Fruit fly (Drosophila melanogaster) whole organism, wandering third instar larva: ENCODE results near the gene RtcB.
A peak's percentile ranks its signal among the peaks of the same experiment; 100 is the strongest.

Experiments
- Abd-B ChIP-seq: fragments of >200 bp; optimal IDR thresholded peaks from 2 replicates; lab custom pipeline; 2017; ENCODE audit warnings: missing biosample characterization, missing genetic modification characterization
- CG32264 ChIP-seq: fragments of 200-800 bp; sonication (Bioruptor generic); optimal IDR thresholded peaks from 2 replicates; lab custom pipeline; 2016; ENCODE audit warnings: missing biosample characterization, missing genetic modification characterization
- CG9705 ChIP-seq: fragments of 200-800 bp; sonication (Bioruptor generic); optimal IDR thresholded peaks from 2 replicates; lab custom pipeline; 2018; ENCODE audit warnings: missing biosample characterization, mild to moderate bottlenecking, missing genetic modification characterization
- CrebA ChIP-seq: fragments of 200-800 bp; sonication (Bioruptor generic); optimal IDR thresholded peaks from 2 replicates; lab custom pipeline; 2016; ENCODE audit warnings: missing biosample characterization, mild to moderate bottlenecking, missing genetic modification characterization, borderline replicate concordance
- Dfd ChIP-seq: fragments of >200 bp; optimal IDR thresholded peaks from 2 replicates; lab custom pipeline; 2017; ENCODE audit warnings: missing biosample characterization, missing genetic modification characterization
- Dif ChIP-seq: fragments of 200-275, 200-300 bp; sonication (Bioruptor generic); optimal IDR thresholded peaks from 2 replicates; lab custom pipeline; 2018; ENCODE audit warnings: missing biosample characterization, missing genetic modification characterization; ENCODE audit not compliant: partially characterized antibody
- GATAd ChIP-seq: sonication (Bioruptor generic); optimal IDR thresholded peaks from 2 replicates; lab custom pipeline; 2016; ENCODE audit warnings: missing biosample characterization, missing genetic modification characterization
- HLH106 ChIP-seq: fragments of 200-800 bp; optimal IDR thresholded peaks from 3 replicates; lab custom pipeline; 2019; ENCODE audit warnings: missing biosample characterization, mild to moderate bottlenecking, missing genetic modification characterization, moderate library complexity
- Hnf4 ChIP-seq: fragments of 200-800 bp; sonication (Bioruptor generic); optimal IDR thresholded peaks from 2 replicates; lab custom pipeline; 2016; ENCODE audit warnings: missing biosample characterization, mild to moderate bottlenecking, missing genetic modification characterization
- Hr78 ChIP-seq: fragments of >200 bp; optimal IDR thresholded peaks from 2 replicates; lab custom pipeline; 2017; ENCODE audit warnings: missing biosample characterization, missing genetic modification characterization
- Hr83 ChIP-seq: fragments of 200-300 bp; sonication (Bioruptor generic); optimal IDR thresholded peaks from 2 replicates; lab custom pipeline; 2016; ENCODE audit warnings: missing biosample characterization, mild to moderate bottlenecking, missing genetic modification characterization, moderate library complexity; ENCODE audit not compliant: poor library complexity, severe bottlenecking
- Jra ChIP-seq: sonication (Bioruptor generic); optimal IDR thresholded peaks from 2 replicates; lab custom pipeline; 2016; ENCODE audit warnings: missing biosample characterization, missing genetic modification characterization
- Mio ChIP-seq: sonication (Bioruptor generic); optimal IDR thresholded peaks from 2 replicates; lab custom pipeline; 2016; ENCODE audit warnings: missing biosample characterization, missing genetic modification characterization
- Myc ChIP-seq: fragments of >200 bp; optimal IDR thresholded peaks from 2 replicates; lab custom pipeline; 2017
- N ChIP-seq: fragments of >200 bp; optimal IDR thresholded peaks from 2 replicates; lab custom pipeline; 2018; ENCODE audit warnings: missing biosample characterization, missing external identifiers, missing genetic modification characterization
- OdsH ChIP-seq: fragments of 200-800 bp; sonication (Bioruptor generic); optimal IDR thresholded peaks from 2 replicates; lab custom pipeline; 2016; ENCODE audit warnings: missing biosample characterization, mild to moderate bottlenecking, missing genetic modification characterization
- Rel ChIP-seq, 2 experiments: fragments of 200-800 bp; sonication (Bioruptor generic) in 1 of 2; optimal IDR thresholded peaks; 2 replicates in 1 of 2; 3 replicates in 1 of 2; lab custom pipeline; 2016 to 2019; ENCODE audit warnings: mild to moderate bottlenecking in 2 of 2, missing biosample characterization in 2 of 2, missing genetic modification characterization in 2 of 2, moderate library complexity in 1 of 2
- Sp1 ChIP-seq: fragments of 200-800 bp; sonication (Bioruptor generic); optimal IDR thresholded peaks from 3 replicates; lab custom pipeline; 2019; ENCODE audit warnings: missing biosample characterization, mild to moderate bottlenecking, missing genetic modification characterization, moderate library complexity
- Vsx2 ChIP-seq: fragments of 200-300, 225-300 bp; sonication (Bioruptor generic); optimal IDR thresholded peaks from 2 replicates; lab custom pipeline; 2018; ENCODE audit warnings: missing biosample characterization, missing genetic modification characterization; ENCODE audit not compliant: partially characterized antibody
- br ChIP-seq: fragments of 200-800 bp; sonication (Bioruptor generic); optimal IDR thresholded peaks from 2 replicates; lab custom pipeline; 2016; ENCODE audit warnings: missing biosample characterization, missing genetic modification characterization
- brk ChIP-seq: fragments of 200-800 bp; sonication (Bioruptor generic); optimal IDR thresholded peaks from 2 replicates; lab custom pipeline; 2016; ENCODE audit warnings: missing biosample characterization, mild to moderate bottlenecking, missing genetic modification characterization
- dl ChIP-seq, 2 experiments: fragments of 175-275, 200-275 bp in 1 of 2; fragments of 200-275 bp in 1 of 2; sonication (Bioruptor generic); optimal IDR thresholded peaks; lab custom pipeline; 2018; ENCODE audit warnings: mild to moderate bottlenecking in 2 of 2, missing biosample characterization in 2 of 2, missing genetic modification characterization in 2 of 2, moderate library complexity in 2 of 2; ENCODE audit not compliant: partially characterized antibody in 2 of 2, insufficient read depth in 1 of 2
- dmrt93B ChIP-seq: fragments of 200-800 bp; sonication (Bioruptor generic); optimal IDR thresholded peaks from 2 replicates; lab custom pipeline; 2018; ENCODE audit warnings: missing biosample characterization, mild to moderate bottlenecking, missing genetic modification characterization
- dsf ChIP-seq: sonication (Bioruptor generic); optimal IDR thresholded peaks from 2 replicates; lab custom pipeline; 2016; ENCODE audit warnings: missing biosample characterization, missing genetic modification characterization, borderline replicate concordance
- ey ChIP-seq: fragments of 200-800 bp; sonication (Bioruptor generic); optimal IDR thresholded peaks from 2 replicates; lab custom pipeline; 2016; ENCODE audit warnings: missing biosample characterization, missing genetic modification characterization
- foxo ChIP-seq, 2 experiments: fragments of 200-800 bp; sonication (Bioruptor generic); optimal IDR thresholded peaks; 2 replicates in 1 of 2; 3 replicates in 1 of 2; lab custom pipeline; 2016 to 2017; ENCODE audit warnings: missing biosample characterization in 2 of 2, missing genetic modification characterization in 2 of 2
- fru ChIP-seq: fragments of 200-800 bp; sonication (Bioruptor generic); optimal IDR thresholded peaks from 3 replicates; lab custom pipeline; 2016; ENCODE audit warnings: missing biosample characterization, mild to moderate bottlenecking, missing genetic modification characterization
- h ChIP-seq: fragments of 200-800 bp; sonication (Bioruptor generic); optimal IDR thresholded peaks from 3 replicates; lab custom pipeline; 2016; ENCODE audit warnings: missing biosample characterization, mild to moderate bottlenecking, missing genetic modification characterization
- jim ChIP-seq: fragments of 175-275, 200-325 bp; sonication (Bioruptor generic); optimal IDR thresholded peaks from 2 replicates; lab custom pipeline; 2016; ENCODE audit warnings: missing biosample characterization, mild to moderate bottlenecking, missing genetic modification characterization
- lola ChIP-seq: fragments of >200 bp; optimal IDR thresholded peaks from 2 replicates; lab custom pipeline; 2017; ENCODE audit warnings: missing biosample characterization, missing genetic modification characterization
- pan ChIP-seq: fragments of >200 bp; optimal IDR thresholded peaks from 2 replicates; lab custom pipeline; 2017
- psq ChIP-seq: fragments of 200-800 bp; sonication (Bioruptor generic); optimal IDR thresholded peaks from 3 replicates; lab custom pipeline; 2017; ENCODE audit warnings: missing biosample characterization, mild to moderate bottlenecking, missing genetic modification characterization, moderate library complexity
- rgr ChIP-seq: fragments of 200-800 bp; sonication (Bioruptor generic); optimal IDR thresholded peaks from 3 replicates; lab custom pipeline; 2016; ENCODE audit warnings: missing biosample characterization, mild to moderate bottlenecking, missing genetic modification characterization
- sage ChIP-seq: fragments of 200-800 bp; sonication (Bioruptor generic); optimal IDR thresholded peaks from 2 replicates; lab custom pipeline; 2016; ENCODE audit warnings: missing biosample characterization, mild to moderate bottlenecking, missing genetic modification characterization
- sv ChIP-seq: fragments of 200-800 bp; sonication (Bioruptor generic); optimal IDR thresholded peaks from 3 replicates; lab custom pipeline; 2016; ENCODE audit warnings: missing biosample characterization, missing genetic modification characterization
- tai ChIP-seq: sonication (Bioruptor generic); optimal IDR thresholded peaks from 2 replicates; lab custom pipeline; 2016; ENCODE audit warnings: missing biosample characterization, missing genetic modification characterization
- usp ChIP-seq: fragments of >200 bp; optimal IDR thresholded peaks from 2 replicates; lab custom pipeline; 2017; ENCODE audit warnings: missing biosample characterization, missing genetic modification characterization
- woc ChIP-seq: sonication (Bioruptor generic); optimal IDR thresholded peaks from 2 replicates; lab custom pipeline; 2016; ENCODE audit warnings: missing biosample characterization, mild to moderate bottlenecking, missing genetic modification characterization

Gene RtcB

dm6 chr2L:19438685-19439597, 8.5 kb downstream of the RtcB start:
- TF ChIP-seq Dfd (GFP tag; lab: Kevin White, UChicago): no peak
- TF ChIP-seq Mio: no peak
- no peak for TF ChIP-seq GATAd (GFP tag; lab: Kevin White, UChicago)
- TF ChIP-seq pan (lab: Kevin White, UChicago): no peak
- no peak for TF ChIP-seq N (GFP tag; lab: Kevin White, UChicago)
- peak; percentile 80 for TF ChIP-seq woc
- TF ChIP-seq rgr: peak; percentile 2
- TF ChIP-seq ey: no peak
- TF ChIP-seq dsf: no peak
- TF ChIP-seq Jra (GFP tag; lab: Kevin White, UChicago): no peak
- no peak for TF ChIP-seq sage (GFP tag; lab: Kevin White, UChicago)
- peak; percentile 44 for TF ChIP-seq HLH106 (tag; lab: Kevin White, UChicago)
- TF ChIP-seq Hr83 (GFP tag; lab: Kevin White, UChicago): no peak
- no peak for TF ChIP-seq Abd-B
- TF ChIP-seq Hnf4 (GFP tag; lab: Kevin White, UChicago): no peak
- no peak for TF ChIP-seq lola (GFP tag; lab: Kevin White, UChicago)
- TF ChIP-seq jim (GFP tag; lab: Kevin White, UChicago): no peak
- peak in 1 of 2 experiments; percentile 32 for TF ChIP-seq foxo (GFP tag; optimal IDR thresholded peaks at IDR 0.05; lab: Kevin White, UChicago)
- TF ChIP-seq CG32264: no peak
- TF ChIP-seq Sp1: peak; percentile 37
- TF ChIP-seq brk: no peak
- TF ChIP-seq CrebA: no peak
- TF ChIP-seq usp: no peak
- TF ChIP-seq Hr78 (GFP tag; lab: Kevin White, UChicago): no peak
- no peak for TF ChIP-seq CG9705 (GFP tag; lab: Kevin White, UChicago)
- TF ChIP-seq Myc (lab: Kevin White, UChicago): peak; percentile 86
- no peak for TF ChIP-seq tai (GFP tag; lab: Kevin White, UChicago)
- TF ChIP-seq dl (GFP tag; optimal IDR thresholded peaks at IDR 0.05; lab: Kevin White, UChicago; ENCODE audit: insufficient read depth in 1 of 2, partially characterized antibody in 2 of 2): peak in 1 of 2 experiments; percentile 30
- TF ChIP-seq OdsH (GFP tag; lab: Kevin White, UChicago): no peak
- TF ChIP-seq fru: peak; percentile 43
- peak; percentile 37 for TF ChIP-seq br (GFP tag; lab: Kevin White, UChicago)
- TF ChIP-seq Vsx2 (GFP tag; lab: Kevin White, UChicago): peak; percentile 5
- no peak for TF ChIP-seq sv (GFP tag; lab: Kevin White, UChicago)
- no peak for TF ChIP-seq dmrt93B
- TF ChIP-seq Rel (GFP tag; optimal IDR thresholded peaks at IDR 0.05; lab: Kevin White, UChicago): no peak
- TF ChIP-seq Rel (tag; optimal IDR thresholded peaks at IDR 0.05; lab: Kevin White, UChicago): no peak
- TF ChIP-seq h (GFP tag; lab: Kevin White, UChicago): peak; percentile 21
- TF ChIP-seq Dif (GFP tag; lab: Kevin White, UChicago): peak; percentile 40
- no peak for TF ChIP-seq psq (GFP tag; lab: Kevin White, UChicago)

dm6 chr2L:19439598-19440230, 9.3 kb downstream of the RtcB start:
- TF ChIP-seq OdsH (GFP tag; lab: Kevin White, UChicago) (peak; percentile 74), sv (GFP tag; lab: Kevin White, UChicago) (peak; percentile 80), Sp1 (peak; percentile 35), Myc (lab: Kevin White, UChicago) (no peak), Rel (GFP tag; optimal IDR thresholded peaks at IDR 0.05; lab: Kevin White, UChicago) (no peak), Rel (tag; optimal IDR thresholded peaks at IDR 0.05; lab: Kevin White, UChicago) (no peak), dsf (no peak), GATAd (GFP tag; lab: Kevin White, UChicago) (peak; percentile 71), rgr (peak; percentile 84), h (GFP tag; lab: Kevin White, UChicago) (peak; percentile 67), fru (peak; percentile 7), Hnf4 (GFP tag; lab: Kevin White, UChicago) (peak; percentile 2), ey (peak; percentile 83), HLH106 (tag; lab: Kevin White, UChicago) (peak; percentile 56), foxo (GFP tag; optimal IDR thresholded peaks at IDR 0.05; lab: Kevin White, UChicago) (peak in 1 of 2 experiments; percentile 43), br (GFP tag; lab: Kevin White, UChicago) (no peak), psq (GFP tag; lab: Kevin White, UChicago) (peak; percentile 44)
